Fruit fly (Drosophila melanogaster) whole organism, pupa: ENCODE results near the gene Nagk.

ENCODE experiments used
- CG12605 ChIP-seq: fragments of 200-800 bp; sonication (Bioruptor generic); IDR thresholded peaks from 2 replicates; pipeline ENCODE4 v1.3.6; 2022; ENCODE audit warnings: missing biosample characterization, missing genetic modification characterization
- CG13204 ChIP-seq: fragments of 200-800 bp; sonication (Bioruptor generic); optimal IDR thresholded peaks from 2 replicates; lab custom pipeline; 2018; ENCODE audit warnings: missing biosample characterization, mild to moderate bottlenecking, missing genetic modification characterization, moderate library complexity
- CG14655 ChIP-seq: fragments of 200-800 bp; sonication (Bioruptor generic); optimal IDR thresholded peaks from 3 replicates; lab custom pipeline; 2017; ENCODE audit warnings: mild to moderate bottlenecking, missing biosample characterization, missing genetic modification reagents, missing genetic modification characterization
- CG15710 ChIP-seq: fragments of 200-800 bp; sonication (Bioruptor generic); optimal IDR thresholded peaks from 2 replicates; lab custom pipeline; 2018; ENCODE audit warnings: missing biosample characterization, mild to moderate bottlenecking, missing genetic modification characterization, moderate library complexity
- CG32121 ChIP-seq: fragments of 200-800 bp; sonication (Bioruptor generic); IDR thresholded peaks from 2 replicates; pipeline ENCODE4 v1.3.6; 2022; ENCODE audit warnings: missing biosample characterization, missing genetic modification characterization
- CG34367 ChIP-seq: fragments of 200-800 bp; sonication (Bioruptor generic); optimal IDR thresholded peaks from 2 replicates; lab custom pipeline; 2018; ENCODE audit warnings: missing biosample characterization, mild to moderate bottlenecking, missing genetic modification characterization
- CG8159 ChIP-seq: fragments of 200-800 bp; sonication (Bioruptor generic); optimal IDR thresholded peaks from 3 replicates; lab custom pipeline; 2018; ENCODE audit warnings: missing biosample characterization, mild to moderate bottlenecking, missing genetic modification characterization, moderate library complexity
- CG8301 ChIP-seq: fragments of 200-800 bp; sonication (Bioruptor generic); optimal IDR thresholded peaks from 2 replicates; lab custom pipeline; 2018; ENCODE audit warnings: missing biosample characterization, mild to moderate bottlenecking, missing genetic modification characterization
- CG9948 ChIP-seq: fragments of 200-800 bp; sonication (Bioruptor generic); optimal IDR thresholded peaks from 2 replicates; lab custom pipeline; 2018; ENCODE audit warnings: missing biosample characterization, mild to moderate bottlenecking, missing genetic modification characterization, moderate library complexity
- D1 ChIP-seq: fragments of 200-800 bp; sonication (Bioruptor generic); optimal IDR thresholded peaks from 2 replicates; lab custom pipeline; 2018; ENCODE audit warnings: missing biosample characterization, mild to moderate bottlenecking, missing genetic modification characterization, moderate library complexity
- EcR ChIP-seq: fragments of 200-800 bp; sonication (Bioruptor generic); optimal IDR thresholded peaks from 3 replicates; lab custom pipeline; 2019; ENCODE audit warnings: missing biosample characterization, missing genetic modification characterization, mild to moderate bottlenecking, moderate library complexity, missing genetic modification reagents
- Ets98B ChIP-seq: fragments of 200-800 bp; sonication (Bioruptor generic); IDR thresholded peaks from 2 replicates; pipeline ENCODE4 v1.3.6; 2022; ENCODE audit warnings: missing biosample characterization, missing genetic modification characterization
- Pif1A ChIP-seq: fragments of 200-800 bp; sonication (Bioruptor generic); optimal IDR thresholded peaks from 3 replicates; lab custom pipeline; 2016; ENCODE audit warnings: missing biosample characterization, missing genetic modification characterization
- fd96Ca ChIP-seq: fragments of 200-800 bp; sonication (Bioruptor generic); IDR thresholded peaks from 3 replicates; pipeline ENCODE4 v1.3.6; 2022; ENCODE audit warnings: missing biosample characterization, missing genetic modification characterization

DNA sequence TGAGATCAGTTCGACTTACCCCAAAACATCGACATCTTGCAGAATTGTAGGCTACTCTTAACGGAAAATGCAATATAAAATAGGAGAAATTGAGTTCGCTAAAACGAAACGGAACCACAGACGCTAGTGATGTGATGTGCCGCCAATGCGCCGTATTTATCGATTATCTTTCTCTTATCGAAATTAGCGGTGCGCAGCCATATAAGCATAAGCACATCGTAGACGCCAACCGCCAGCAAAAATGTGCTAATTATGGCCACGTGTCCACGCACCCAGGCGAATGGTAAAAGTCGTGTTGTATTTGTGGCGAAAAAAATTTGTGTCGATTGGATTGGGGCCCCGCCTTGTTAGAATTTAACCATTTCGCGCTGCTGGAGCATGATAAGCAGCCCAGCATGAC lies 10.1 kb downstream of the Nagk start, which contains the start of the genes Fkbp39 and Cyfip:
- no peak for TF ChIP-seq CG13204
- no peak for TF ChIP-seq CG15710 (tag; lab: Kevin White, UChicago)
- no peak for TF ChIP-seq CG9948 (tag; lab: Kevin White, UChicago)
- TF ChIP-seq EcR, result no peak
- TF ChIP-seq CG8159, result no peak
- no peak for TF ChIP-seq CG32121 (GFP tag; lab: Robert Waterston, UW)
- TF ChIP-seq Ets98B (GFP tag; lab: Robert Waterston, UW), result no peak
- TF ChIP-seq fd96Ca (GFP tag; lab: Robert Waterston, UW), result no peak
- no peak for TF ChIP-seq D1
- TF ChIP-seq CG14655 (GFP tag; lab: Kevin White, UChicago), result no peak
- TF ChIP-seq CG34367 (tag; lab: Kevin White, UChicago), result no peak
- no peak for TF ChIP-seq Pif1A (GFP tag; lab: Kevin White, UChicago)
- no peak for TF ChIP-seq CG12605
- TF ChIP-seq CG8301 (tag; lab: Kevin White, UChicago), result no peak
